Fruit fly (Drosophila melanogaster) whole organism, embryonic: Measurements from ENCODE around the gene CG6149.
A peak's percentile ranks its signal among the peaks of the same experiment; 100 is the strongest.

ENCODE experiments used
- Abd-B ChIP-seq: fragments of 200-800 bp; sonication (Bioruptor generic); optimal IDR thresholded peaks from 2 replicates; lab custom pipeline; 2018; ENCODE audit warnings: missing biosample characterization, mild to moderate bottlenecking, missing genetic modification characterization, moderate library complexity
- Atf3 ChIP-seq: fragments of 200-800 bp; sonication (Bioruptor generic); optimal IDR thresholded peaks from 3 replicates; lab custom pipeline; 2016; ENCODE audit warnings: missing biosample characterization, missing genetic modification characterization
- BEAF-32 ChIP-seq: fragments of 200-800 bp; sonication (Bioruptor generic); optimal IDR thresholded peaks from 3 replicates; lab custom pipeline; 2017; ENCODE audit warnings: missing biosample characterization, missing genetic modification characterization, mild to moderate bottlenecking, moderate library complexity, missing genetic modification reagents
- Bteb2 ChIP-seq: fragments of 200-800 bp; sonication (Bioruptor generic); optimal IDR thresholded peaks from 2 replicates; lab custom pipeline; 2016; ENCODE audit warnings: missing biosample characterization, missing genetic modification characterization
- CG10267 ChIP-seq: fragments of 200-800 bp; sonication (Bioruptor generic); optimal IDR thresholded peaks from 2 replicates; lab custom pipeline; 2018; ENCODE audit warnings: missing biosample characterization, mild to moderate bottlenecking, missing genetic modification characterization, moderate library complexity
- CG12219 ChIP-seq: fragments of 200-800 bp; sonication (Bioruptor generic); optimal IDR thresholded peaks from 3 replicates; lab custom pipeline; 2018; ENCODE audit warnings: missing biosample characterization, mild to moderate bottlenecking, missing genetic modification characterization
- CG1233 ChIP-seq: fragments of 200-800 bp; sonication (Bioruptor generic); optimal IDR thresholded peaks from 4 replicates; lab custom pipeline; 2018; ENCODE audit warnings: missing biosample characterization, mild to moderate bottlenecking, missing genetic modification characterization
- CG12659 ChIP-seq: fragments of 200-800 bp; sonication (Bioruptor generic); optimal IDR thresholded peaks from 3 replicates; lab custom pipeline; 2017; ENCODE audit warnings: mild to moderate bottlenecking, missing biosample characterization, missing genetic modification reagents, missing genetic modification characterization
- CG17186 ChIP-seq: fragments of 200-800 bp; sonication (Bioruptor generic); optimal IDR thresholded peaks from 3 replicates; lab custom pipeline; 2017; ENCODE audit warnings: missing biosample characterization, missing genetic modification reagents, missing genetic modification characterization
- CG17385 ChIP-seq: fragments of 200-800 bp; sonication (Bioruptor generic); optimal IDR thresholded peaks from 3 replicates; lab custom pipeline; 2018; ENCODE audit warnings: missing biosample characterization, mild to moderate bottlenecking, missing genetic modification characterization
- CG18764 ChIP-seq: fragments of 200-800 bp; sonication (Bioruptor generic); optimal IDR thresholded peaks from 3 replicates; lab custom pipeline; 2016; ENCODE audit warnings: missing biosample characterization, missing genetic modification characterization
- CG2120 ChIP-seq: fragments of 200-800 bp; sonication (Bioruptor generic); optimal IDR thresholded peaks from 3 replicates; lab custom pipeline; 2016; ENCODE audit warnings: missing biosample characterization, missing genetic modification characterization
- CG2202 ChIP-seq: fragments of 200-800 bp; sonication (Bioruptor generic); optimal IDR thresholded peaks from 2 replicates; lab custom pipeline; 2018; ENCODE audit warnings: missing biosample characterization, mild to moderate bottlenecking, missing genetic modification characterization
- CG2875 ChIP-seq: fragments of 200-800 bp; sonication (Bioruptor generic); optimal IDR thresholded peaks from 2 replicates; lab custom pipeline; 2017; ENCODE audit warnings: missing biosample characterization, mild to moderate bottlenecking, missing genetic modification characterization, missing genetic modification reagents
- CG3838 ChIP-seq: fragments of 200-800 bp; sonication (Bioruptor generic); optimal IDR thresholded peaks from 3 replicates; lab custom pipeline; 2016; ENCODE audit warnings: missing biosample characterization, missing genetic modification characterization
- CG4424 ChIP-seq: fragments of 200-800 bp; sonication (Bioruptor generic); optimal IDR thresholded peaks from 3 replicates; lab custom pipeline; 2016; ENCODE audit warnings: missing biosample characterization, missing genetic modification characterization
- CG9876 ChIP-seq: fragments of 200-800 bp; sonication (Bioruptor generic); optimal IDR thresholded peaks from 2 replicates; lab custom pipeline; 2016; ENCODE audit warnings: missing biosample characterization, missing genetic modification characterization
- Chrac-16 ChIP-seq: fragments of 200-800 bp; sonication (Bioruptor generic); optimal IDR thresholded peaks from 3 replicates; lab custom pipeline; 2016; ENCODE audit warnings: missing biosample characterization, missing genetic modification characterization
- D19B ChIP-seq: fragments of 200-800 bp; sonication (Bioruptor generic); optimal IDR thresholded peaks from 2 replicates; lab custom pipeline; 2017; ENCODE audit warnings: missing biosample characterization, mild to moderate bottlenecking, missing genetic modification characterization
- Dip2 ChIP-seq: fragments of 200-800 bp; sonication (Bioruptor generic); IDR thresholded peaks from 2 replicates; pipeline ENCODE4 v1.3.6; 2022; ENCODE audit warnings: missing biosample characterization, missing genetic modification characterization
- Dp ChIP-seq: fragments of 200-800 bp; sonication (Bioruptor generic); optimal IDR thresholded peaks from 2 replicates; lab custom pipeline; 2018; ENCODE audit warnings: missing biosample characterization, mild to moderate bottlenecking, missing genetic modification characterization, moderate library complexity
- Hmr ChIP-seq: fragments of 200-800 bp; sonication (Bioruptor generic); optimal IDR thresholded peaks from 3 replicates; lab custom pipeline; 2017; ENCODE audit warnings: mild to moderate bottlenecking, missing biosample characterization, missing genetic modification reagents, missing genetic modification characterization
- Hr51 ChIP-seq, 2 experiments: fragments of 200-800 bp; sonication (Bioruptor generic); optimal IDR thresholded peaks; 2 replicates in 1 of 2; 3 replicates in 1 of 2; lab custom pipeline; 2016 to 2018; ENCODE audit warnings: missing biosample characterization in 2 of 2, missing genetic modification characterization in 2 of 2, mild to moderate bottlenecking in 1 of 2, moderate library complexity in 1 of 2
- Myb ChIP-seq: fragments of 200-800 bp; sonication (Bioruptor generic); optimal IDR thresholded peaks from 2 replicates; lab custom pipeline; 2016; ENCODE audit warnings: missing biosample characterization, missing genetic modification characterization
- NFAT ChIP-seq: fragments of 200-800 bp; sonication (Bioruptor generic); IDR thresholded peaks from 2 replicates; pipeline ENCODE4 v1.3.6; 2022; ENCODE audit warnings: missing biosample characterization, missing genetic modification characterization
- Nf-YA ChIP-seq: fragments of 200-800 bp; sonication (Bioruptor generic); IDR thresholded peaks from 2 replicates; pipeline ENCODE4 v1.3.6; 2022; ENCODE audit warnings: missing biosample characterization, missing genetic modification characterization
- Optix ChIP-seq: fragments of 200-800 bp; sonication (Bioruptor generic); IDR thresholded peaks from 3 replicates; pipeline ENCODE4 v1.3.6; 2022; ENCODE audit warnings: missing biosample characterization, missing genetic modification characterization
- Sox102F ChIP-seq: fragments of 200-800 bp; sonication (Bioruptor generic); optimal IDR thresholded peaks from 2 replicates; lab custom pipeline; 2018; ENCODE audit warnings: missing biosample characterization, mild to moderate bottlenecking, missing genetic modification characterization, moderate library complexity
- ara ChIP-seq: fragments of 200-800 bp; sonication (Bioruptor generic); IDR thresholded peaks from 2 replicates; pipeline ENCODE4 v1.3.6; 2022; ENCODE audit warnings: missing biosample characterization, missing genetic modification characterization
- bab2 ChIP-seq: fragments of 200-800 bp; sonication (Bioruptor generic); optimal IDR thresholded peaks from 2 replicates; lab custom pipeline; 2016; ENCODE audit warnings: missing biosample characterization, missing genetic modification characterization
- chn ChIP-seq: fragments of 200-800 bp; sonication (Bioruptor generic); optimal IDR thresholded peaks from 2 replicates; lab custom pipeline; 2016; ENCODE audit warnings: missing biosample characterization, missing genetic modification characterization
- ci ChIP-seq: fragments of 200-800 bp; sonication (Bioruptor generic); IDR thresholded peaks from 3 replicates; pipeline ENCODE4 v1.3.6; 2022; ENCODE audit warnings: missing biosample characterization, missing genetic modification characterization
- croc ChIP-seq: fragments of 200-800 bp; sonication (Bioruptor generic); conservative IDR thresholded peaks from 3 replicates; pipeline ENCODE4 v1.3.6; 2022; ENCODE audit warnings: missing biosample characterization, missing genetic modification characterization
- dmrt11E ChIP-seq: fragments of 200-800 bp; sonication (Bioruptor generic); optimal IDR thresholded peaks from 3 replicates; lab custom pipeline; 2018; ENCODE audit warnings: missing biosample characterization, mild to moderate bottlenecking, missing genetic modification characterization, moderate library complexity
- dmrt99B ChIP-seq: fragments of 200-800 bp; sonication (Bioruptor generic); optimal IDR thresholded peaks from 2 replicates; lab custom pipeline; 2018; ENCODE audit warnings: missing biosample characterization, mild to moderate bottlenecking, missing genetic modification characterization, moderate library complexity
- dysf ChIP-seq: fragments of 200-800 bp; sonication (Bioruptor generic); IDR thresholded peaks from 3 replicates; pipeline ENCODE4 v1.3.6; 2022; ENCODE audit warnings: missing biosample characterization, missing genetic modification characterization
- eve ChIP-seq, 2 experiments: fragments of >200 bp; optimal IDR thresholded peaks; 2 replicates each; lab custom pipeline; 2017; ENCODE audit warnings: missing biosample characterization in 2 of 2, missing genetic modification characterization in 2 of 2
- fd3F ChIP-seq: fragments of 200-800 bp; sonication (Bioruptor generic); optimal IDR thresholded peaks from 2 replicates; lab custom pipeline; 2018; ENCODE audit warnings: missing biosample characterization, mild to moderate bottlenecking, missing genetic modification characterization, moderate library complexity
- jigr1 ChIP-seq: fragments of 200-800 bp; sonication (Bioruptor generic); IDR thresholded peaks from 3 replicates; pipeline ENCODE4 v1.3.6; 2022; ENCODE audit warnings: missing biosample characterization, missing genetic modification characterization
- klu ChIP-seq: fragments of 200-800 bp; sonication (Bioruptor generic); IDR thresholded peaks from 2 replicates; pipeline ENCODE4 v1.3.6; 2022; ENCODE audit warnings: missing biosample characterization, missing genetic modification characterization
- lov ChIP-seq, 2 experiments: fragments of 200-800 bp in 1 of 2; fragments of >200 bp in 1 of 2; sonication (Bioruptor generic) in 1 of 2; IDR thresholded peaks in 1 of 2; optimal IDR thresholded peaks in 1 of 2; 2 replicates in 1 of 2; 3 replicates in 1 of 2; pipeline versions ENCODE4 v1.3.6 to Lab custom; 2017 to 2022; ENCODE audit warnings: missing biosample characterization in 1 of 2, missing genetic modification characterization in 1 of 2
- maf-S ChIP-seq: fragments of 200-800 bp; sonication (Bioruptor generic); optimal IDR thresholded peaks from 2 replicates; lab custom pipeline; 2016; ENCODE audit warnings: missing biosample characterization, missing genetic modification characterization
- mam ChIP-seq: fragments of 200-800 bp; sonication (Bioruptor generic); optimal IDR thresholded peaks from 3 replicates; lab custom pipeline; 2016; ENCODE audit warnings: missing biosample characterization, missing genetic modification characterization
- nmo ChIP-seq: fragments of 200-800 bp; sonication (Bioruptor generic); optimal IDR thresholded peaks from 2 replicates; lab custom pipeline; 2018; ENCODE audit warnings: missing biosample characterization, mild to moderate bottlenecking, missing genetic modification characterization, moderate library complexity
- pros ChIP-seq: fragments of 200-800 bp; sonication (Bioruptor generic); optimal IDR thresholded peaks from 3 replicates; lab custom pipeline; 2019; ENCODE audit warnings: missing biosample characterization, mild to moderate bottlenecking, missing genetic modification characterization, moderate library complexity
- sens ChIP-seq: fragments of 200-800 bp; sonication (Bioruptor generic); peaks from one replicate; lab custom pipeline; 2016; ENCODE audit warnings: missing biosample characterization, missing genetic modification characterization
- so ChIP-seq: fragments of 200-800 bp; sonication (Bioruptor generic); IDR thresholded peaks from 3 replicates; pipeline ENCODE4 v1.3.6; 2022; ENCODE audit warnings: missing biosample characterization, missing genetic modification characterization
- unc-4 ChIP-seq: fragments of 200-800 bp; sonication (Bioruptor generic); IDR thresholded peaks from 2 replicates; pipeline ENCODE4 v1.3.6; 2022; ENCODE audit warnings: missing biosample characterization, missing genetic modification characterization; ENCODE audit not compliant: partially characterized antibody
- vnd ChIP-seq: fragments of 200-800 bp; sonication (Bioruptor generic); IDR thresholded peaks from 3 replicates; pipeline ENCODE4 v1.3.6; 2022; ENCODE audit warnings: missing biosample characterization, missing genetic modification characterization; ENCODE audit not compliant: partially characterized antibody
- wor ChIP-seq: fragments of 200-800 bp; sonication (Bioruptor generic); IDR thresholded peaks from 2 replicates; pipeline ENCODE4 v1.3.6; 2022; ENCODE audit warnings: missing biosample characterization, missing genetic modification characterization
- zfh1 ChIP-seq: fragments of 200-800 bp; sonication (Bioruptor generic); IDR thresholded peaks from 3 replicates; pipeline ENCODE4 v1.3.6; 2022; ENCODE audit warnings: missing biosample characterization, missing genetic modification characterization

Gene CG6149

DNA sequence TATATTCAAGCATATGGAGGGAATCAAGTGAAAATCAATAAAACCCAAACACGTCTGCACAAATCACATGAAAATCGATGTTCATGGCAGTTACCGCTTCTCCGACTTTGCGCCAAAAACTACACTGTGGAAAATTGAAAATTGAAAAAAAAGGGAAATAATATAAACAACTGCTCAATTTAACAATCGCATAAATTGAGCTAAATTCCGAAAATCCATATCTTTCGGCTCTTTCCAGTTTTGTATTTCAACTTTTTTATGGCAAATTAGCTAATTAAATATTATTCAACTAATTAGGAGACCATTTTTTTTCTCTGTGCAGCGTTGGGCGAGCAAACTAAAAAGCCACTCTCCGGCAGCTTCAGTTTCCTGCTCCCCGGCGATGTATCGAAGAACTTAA, 49.2 kb upstream of the CG6149 start (continued):
- TF ChIP-seq CG18764 (no peak), Bteb2 (no peak), bab2 (peak; percentile 30), dysf (peak; percentile 27; the same call in 1 of the 3 replicates), CG2120 (GFP tag; lab: Kevin White, UChicago) (no peak), ara (peak; percentile 7; the same call in 1 of the 2 replicates), Dp (GFP tag; lab: Kevin White, UChicago) (no peak), CG9876 (GFP tag; lab: Kevin White, UChicago) (no peak), CG12219 (GFP tag; lab: Kevin White, UChicago) (no peak), chn (GFP tag; lab: Kevin White, UChicago) (no peak), ci (GFP tag; lab: Robert Waterston, UW) (peak; percentile 68; the same call in 1 of the 3 replicates), CG3838 (GFP tag; lab: Kevin White, UChicago) (no peak), NFAT (GFP tag; lab: Robert Waterston, UW) (no peak), CG17186 (no peak), CG17385 (GFP tag; lab: Kevin White, UChicago) (peak; percentile 22), eve (GFP tag; optimal IDR thresholded peaks at IDR 0.05; lab: Kevin White, UChicago) (peak in 1 of 2 experiments; percentile 12), Sox102F (peak; percentile 19), CG1233 (no peak), nmo (GFP tag; lab: Kevin White, UChicago) (peak; percentile 44), CG4424 (GFP tag; lab: Kevin White, UChicago) (peak; percentile 44), CG2875 (GFP tag; lab: Kevin White, UChicago) (no peak), Myb (no peak), klu (GFP tag; lab: Robert Waterston, UW) (no peak), vnd (GFP tag; lab: Robert Waterston, UW) (no peak), dmrt99B (peak; percentile 55), fd3F (GFP tag; lab: Kevin White, UChicago) (no peak), lov (optimal IDR thresholded peaks at IDR 0.05; lab: Kevin White, UChicago) (no peak), lov (GFP tag; IDR thresholded peaks at IDR 0.05; lab: Robert Waterston, UW) (no peak), sens (GFP tag; lab: Kevin White, UChicago) (peak; percentile 73), BEAF-32 (GFP tag; lab: Kevin White, UChicago) (no peak), dmrt11E (tag; lab: Kevin White, UChicago) (no peak), so (GFP tag; lab: Robert Waterston, UW) (no peak), jigr1 (GFP tag; lab: Robert Waterston, UW) (no peak), unc-4 (GFP tag; lab: Robert Waterston, UW) (no peak), pros (GFP tag; lab: Kevin White, UChicago) (no peak), Chrac-16 (GFP tag; lab: Kevin White, UChicago) (no peak), Hr51 (GFP tag; optimal IDR thresholded peaks at IDR 0.05; lab: Kevin White, UChicago) (peak in 1 of 2 experiments; percentile 33), maf-S (no peak), Nf-YA (GFP tag; lab: Robert Waterston, UW) (no peak), mam (GFP tag; lab: Kevin White, UChicago) (no peak), CG2202 (tag; lab: Kevin White, UChicago) (no peak), Hmr (GFP tag; lab: Kevin White, UChicago) (peak; percentile 23), CG10267 (tag; lab: Kevin White, UChicago) (peak; percentile 8), CG12659 (GFP tag; lab: Kevin White, UChicago) (no peak), zfh1 (GFP tag; lab: Robert Waterston, UW) (no peak), Dip2 (GFP tag; lab: Robert Waterston, UW) (no peak), wor (GFP tag; lab: Robert Waterston, UW) (peak; percentile 11; the same call in 1 of the 2 replicates), Atf3 (GFP tag; lab: Kevin White, UChicago) (no peak), Optix (GFP tag; lab: Robert Waterston, UW) (no peak), croc (GFP tag; lab: Robert Waterston, UW) (no peak), D19B (GFP tag; lab: Kevin White, UChicago) (no peak), Abd-B (no peak)
